Worm (Caenorhabditis elegans) whole organism, mixed stage, embryonic: ENCODE measurements around the gene ZK355.8.

Experiments used
- elt-3 ChIP-seq: fragments of 150-350 bp; optimal IDR thresholded peaks from 2 replicates; lab custom pipeline; 2014; ENCODE audit warnings: missing biosample characterization, missing genetic modification characterization
- hlh-1 ChIP-seq: fragments of 150-350 bp; optimal IDR thresholded peaks from 2 replicates; lab custom pipeline; 2014; ENCODE audit warnings: missing biosample characterization, missing genetic modification reagents, missing genetic modification characterization
- nhr-12 ChIP-seq: fragments of 150-350 bp; optimal IDR thresholded peaks from 2 replicates; lab custom pipeline; 2014; ENCODE audit warnings: missing biosample characterization, missing genetic modification characterization
- nhr-237 ChIP-seq: fragments of 150-350 bp; optimal IDR thresholded peaks from 2 replicates; lab custom pipeline; 2014; ENCODE audit warnings: missing biosample characterization, missing genetic modification characterization
- nhr-28 ChIP-seq: fragments of 150-350 bp; optimal IDR thresholded peaks from 2 replicates; lab custom pipeline; 2014; ENCODE audit warnings: missing biosample characterization, missing genetic modification characterization
- pha-4 ChIP-seq: fragments of 150-350 bp; optimal IDR thresholded peaks from 2 replicates; lab custom pipeline; 2018; ENCODE audit warnings: missing biosample characterization, missing genetic modification reagents, missing genetic modification characterization
- unc-39 ChIP-seq: fragments of 150-350 bp; optimal IDR thresholded peaks from 2 replicates; lab custom pipeline; 2014; ENCODE audit warnings: missing biosample characterization, missing genetic modification characterization
- unc-62 ChIP-seq: fragments of 150-350 bp; optimal IDR thresholded peaks from 2 replicates; lab custom pipeline; 2014; ENCODE audit warnings: missing biosample characterization, missing genetic modification reagents, missing genetic modification characterization
- ztf-11 ChIP-seq: fragments of 150-350 bp; optimal IDR thresholded peaks from 2 replicates; lab custom pipeline; 2014; ENCODE audit warnings: missing biosample characterization, missing genetic modification characterization

- TF ChIP-seq pha-4 (no peak), unc-62 (GFP tag; lab: Kevin White, UChicago) (no peak), ztf-11 (tag; lab: Kevin White, UChicago) (no peak), nhr-12 (tag; lab: Kevin White, UChicago) (no peak), hlh-1 (tag; lab: Kevin White, UChicago) (no peak), nhr-237 (tag; lab: Kevin White, UChicago) (no peak), elt-3 (no peak), nhr-28 (tag; lab: Kevin White, UChicago) (no peak), unc-39 (tag; lab: Kevin White, UChicago) (no peak)
These were observed 5.7 kb upstream of the ZK355.8 start for ce11 chrII:2921860-2922259.
